Worm (Caenorhabditis elegans): ENCODE measurements around the gene srt-11.
A peak's percentile ranks its signal among the peaks of the same experiment; 100 is the strongest.

DNA sequence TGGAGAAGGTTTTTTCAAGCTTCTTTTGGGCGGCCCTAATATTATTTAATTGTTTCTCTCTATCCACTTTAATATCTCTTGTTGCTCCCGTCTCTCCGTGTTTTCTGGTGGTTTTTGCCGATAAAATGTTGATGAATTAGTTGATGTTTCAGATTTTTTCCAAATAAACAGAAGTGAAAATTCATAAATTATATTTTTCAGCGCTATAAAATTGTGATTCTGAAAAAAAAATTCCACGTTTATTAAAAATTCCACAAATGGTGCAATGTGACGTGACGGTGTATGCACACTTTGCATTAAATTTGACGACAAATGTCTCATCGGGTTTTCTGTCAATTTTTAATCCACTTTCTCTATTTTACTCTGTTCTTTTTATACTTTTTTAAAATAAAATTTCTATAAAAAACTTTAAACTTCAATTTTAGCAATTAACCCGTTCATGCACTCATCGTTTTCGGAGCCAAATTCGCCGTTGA is 7.7 kb upstream of the srt-11 start, which contains the start of gene tbc-20:
- TF ChIP-seq irx-1 (tag; optimal IDR thresholded peaks at IDR 0.05) (no peak), nhr-28 (tag; optimal IDR thresholded peaks at IDR 0.05) (no peak), alr-1 (tag; optimal IDR thresholded peaks at IDR 0.05; ENCODE audit: borderline replicate concordance) (no peak), ceh-82 (tag; optimal IDR thresholded peaks at IDR 0.05) (peak in 1 of 3 experiments; percentile 5), hpl-2 (GFP tag; optimal IDR thresholded peaks at IDR 0.05) (no peak), fkh-10 (GFP tag; optimal IDR thresholded peaks at IDR 0.05) (no peak), zip-4 (GFP tag; optimal IDR thresholded peaks at IDR 0.05) (no peak), egl-27 (tag; optimal IDR thresholded peaks at IDR 0.05) (no peak), tbx-2 (tag; optimal IDR thresholded peaks at IDR 0.05) (no peak)
